Worm (Caenorhabditis elegans): Measurements from ENCODE around the gene exc-14.

Gene exc-14

ce11 chrV:5012193-5012853, 33.7 kb downstream of the exc-14 start, which contains the start of gene srr-6:
Gene srr-6, plus strand, starts transcription at chrV:5012803.
- TF ChIP-seq pqm-1 (tag; optimal IDR thresholded peaks at IDR 0.05) (peak; percentile 97), egl-27 (tag; optimal IDR thresholded peaks at IDR 0.05) (peak; percentile 28), jun-1 (tag; optimal IDR thresholded peaks at IDR 0.05) (peak; percentile 66), elt-2 (tag; optimal IDR thresholded peaks at IDR 0.05) (peak; percentile 80), unc-62 (GFP tag; optimal IDR thresholded peaks at IDR 0.05) (no peak)

- TF ChIP-seq lin-15B (tag; optimal IDR thresholded peaks at IDR 0.05): no peak
Measured at ce11 chrV:5001386-5001785, 44.6 kb downstream of the exc-14 start, which contains the start of gene srr-8. Gene srr-8, plus strand, starts transcription at chrV:5001686.

- TF ChIP-seq pqm-1 (tag; optimal IDR thresholded peaks at IDR 0.05): peak; percentile 27
- TF ChIP-seq elt-2 (tag; optimal IDR thresholded peaks at IDR 0.05): peak; percentile 57
- no peak for TF ChIP-seq ceh-28 (tag; optimal IDR thresholded peaks at IDR 0.05)
Measured at ce11 chrV:5000406-5000805, 45.6 kb downstream of the exc-14 start, which contains the start of gene ugt-7. Gene ugt-7, minus strand, starts transcription at chrV:5000566.

- TF ChIP-seq unc-62 (GFP tag; optimal IDR thresholded peaks at IDR 0.05) (no peak), sea-2 (GFP tag; optimal IDR thresholded peaks at IDR 0.05) (no peak), ama-1 (optimal IDR thresholded peaks at IDR 0.05) (no peak), pha-4 (tag; optimal IDR thresholded peaks at IDR 0.05) (no peak), daf-12 (tag; optimal IDR thresholded peaks at IDR 0.05) (no peak), fkh-10 (GFP tag; optimal IDR thresholded peaks at IDR 0.05) (no peak), nhr-77 (tag; optimal IDR thresholded peaks at IDR 0.05) (no peak), lin-15B (tag; optimal IDR thresholded peaks at IDR 0.05) (no peak), ztf-4 (tag; optimal IDR thresholded peaks at IDR 0.05) (no peak), nfya-1 (tag; optimal IDR thresholded peaks at IDR 0.05; ENCODE audit: insufficient read depth) (no peak)
Measured at ce11 chrV:4995155-4995554, 50.8 kb downstream of the exc-14 start, which contains the start of gene ncx-9. Gene ncx-9, minus strand, starts transcription at chrV:4995255.

Measured in whole organism, L3 larva.